Fruit fly (Drosophila melanogaster) whole organism, embryonic: ENCODE data around the gene Jon25Bi.

Experiments used
- Atf6 ChIP-seq: fragments of 200-800 bp; sonication (Bioruptor generic); IDR thresholded peaks from 2 replicates; pipeline ENCODE4 v1.3.6; 2022; ENCODE audit warnings: missing biosample characterization, missing genetic modification characterization
- CG10654 ChIP-seq: fragments of 200-800 bp; sonication (Bioruptor generic); optimal IDR thresholded peaks from 2 replicates; lab custom pipeline; 2016; ENCODE audit warnings: missing biosample characterization, missing genetic modification characterization
- CG11093 ChIP-seq: fragments of 200-800 bp; sonication (Bioruptor generic); IDR thresholded peaks from 3 replicates; pipeline ENCODE4 v1.3.6; 2022; ENCODE audit warnings: missing biosample characterization, missing genetic modification characterization
- CG12155 ChIP-seq: fragments of 200-800 bp; sonication (Bioruptor generic); optimal IDR thresholded peaks from 3 replicates; lab custom pipeline; 2016; ENCODE audit warnings: missing biosample characterization, missing genetic modification characterization
- CG13424 ChIP-seq: fragments of 200-800 bp; sonication (Bioruptor generic); optimal IDR thresholded peaks from 2 replicates; lab custom pipeline; 2019; ENCODE audit warnings: missing biosample characterization, mild to moderate bottlenecking, missing genetic modification characterization, moderate library complexity
- CG14050 ChIP-seq: fragments of 200-800 bp; sonication (Bioruptor generic); IDR thresholded peaks from 3 replicates; pipeline ENCODE4 v1.3.6; 2022; ENCODE audit warnings: missing biosample characterization, missing genetic modification characterization
- CG16863 ChIP-seq: fragments of 200-800 bp; sonication (Bioruptor generic); optimal IDR thresholded peaks from 3 replicates; lab custom pipeline; 2016; ENCODE audit warnings: missing biosample characterization, missing genetic modification characterization
- CG17359 ChIP-seq: fragments of 200-800 bp; sonication (Bioruptor generic); optimal IDR thresholded peaks from 3 replicates; lab custom pipeline; 2018; ENCODE audit warnings: missing biosample characterization, mild to moderate bottlenecking, missing genetic modification characterization, moderate library complexity
- CG17361 ChIP-seq: fragments of 200-800 bp; sonication (Bioruptor generic); IDR thresholded peaks from 3 replicates; pipeline ENCODE4 v1.3.6; 2022; ENCODE audit warnings: missing biosample characterization, missing genetic modification characterization
- CG17385 ChIP-seq: fragments of 200-800 bp; sonication (Bioruptor generic); optimal IDR thresholded peaks from 3 replicates; lab custom pipeline; 2018; ENCODE audit warnings: missing biosample characterization, mild to moderate bottlenecking, missing genetic modification characterization
- CG17829 ChIP-seq: fragments of 200-800 bp; optimal IDR thresholded peaks from 2 replicates; lab custom pipeline; 2019; ENCODE audit warnings: missing biosample characterization, mild to moderate bottlenecking, missing genetic modification characterization, moderate library complexity
- CG1792 ChIP-seq: fragments of 200-800 bp; sonication (Bioruptor generic); optimal IDR thresholded peaks from 2 replicates; lab custom pipeline; 2016; ENCODE audit warnings: missing biosample characterization, missing genetic modification characterization
- CG30020 ChIP-seq: fragments of 200-800 bp; optimal IDR thresholded peaks from 2 replicates; lab custom pipeline; 2019; ENCODE audit warnings: missing biosample characterization, mild to moderate bottlenecking, missing genetic modification characterization, moderate library complexity
- CG3995 ChIP-seq: fragments of 200-800 bp; sonication (Bioruptor generic); optimal IDR thresholded peaks from 3 replicates; lab custom pipeline; 2016; ENCODE audit warnings: missing biosample characterization, missing genetic modification characterization
- CG4617 ChIP-seq: fragments of 200-800 bp; sonication (Bioruptor generic); optimal IDR thresholded peaks from 3 replicates; lab custom pipeline; 2016; ENCODE audit warnings: missing biosample characterization, missing genetic modification characterization, borderline replicate concordance
- CG8089 ChIP-seq: fragments of 200-800 bp; sonication (Bioruptor generic); optimal IDR thresholded peaks from 3 replicates; lab custom pipeline; 2016; ENCODE audit warnings: missing biosample characterization, missing genetic modification characterization
- CG9215 ChIP-seq: fragments of 200-800 bp; sonication (Bioruptor generic); IDR thresholded peaks from 2 replicates; pipeline ENCODE4 v1.3.6; 2022; ENCODE audit warnings: missing biosample characterization, missing genetic modification characterization
- CG9932 ChIP-seq: fragments of 200-800 bp; sonication (Bioruptor generic); IDR thresholded peaks from 2 replicates; pipeline ENCODE4 v1.3.6; 2022; ENCODE audit warnings: missing biosample characterization, missing genetic modification characterization
- CTCF ChIP-seq: fragments of 200-800 bp; sonication (Bioruptor generic); optimal IDR thresholded peaks from 2 replicates; lab custom pipeline; 2017; ENCODE audit warnings: missing biosample characterization, mild to moderate bottlenecking, missing genetic modification characterization, moderate library complexity
- Dip3 ChIP-seq: fragments of 200-800 bp; sonication (Bioruptor generic); optimal IDR thresholded peaks from 3 replicates; lab custom pipeline; 2016; ENCODE audit warnings: missing biosample characterization, missing genetic modification characterization
- E2f1 ChIP-seq: fragments of 200-800 bp; sonication (Bioruptor generic); IDR thresholded peaks from 2 replicates; pipeline ENCODE4 v1.3.6; 2022; ENCODE audit warnings: missing biosample characterization, missing genetic modification characterization
- E2f2 ChIP-seq: fragments of 200-800 bp; sonication (Bioruptor generic); IDR thresholded peaks from 2 replicates; pipeline ENCODE4 v1.3.6; 2022; ENCODE audit warnings: missing biosample characterization, missing genetic modification characterization
- Elba2 ChIP-seq: fragments of 200-800 bp; sonication (Bioruptor generic); optimal IDR thresholded peaks from 3 replicates; lab custom pipeline; 2016; ENCODE audit warnings: missing biosample characterization, missing genetic modification characterization
- Ets97D ChIP-seq: fragments of 200-800 bp; sonication (Bioruptor generic); optimal IDR thresholded peaks from 3 replicates; lab custom pipeline; 2016; ENCODE audit warnings: missing biosample characterization, missing genetic modification characterization
- Gsc ChIP-seq: fragments of 200-800 bp; sonication (Bioruptor generic); IDR thresholded peaks from 2 replicates; pipeline ENCODE4 v1.3.6; 2022; ENCODE audit warnings: missing biosample characterization, missing genetic modification characterization
- Gug ChIP-seq: fragments of 200-800 bp; sonication (Bioruptor generic); IDR thresholded peaks from 4 replicates; pipeline ENCODE4 v1.3.6; 2022; ENCODE audit warnings: missing biosample characterization, missing genetic modification characterization
- HmgZ ChIP-seq: fragments of 200-800 bp; sonication (Bioruptor generic); optimal IDR thresholded peaks from 2 replicates; lab custom pipeline; 2018; ENCODE audit warnings: missing biosample characterization, mild to moderate bottlenecking, missing genetic modification characterization
- Lpt ChIP-seq: fragments of >200 bp; optimal IDR thresholded peaks from 2 replicates; lab custom pipeline; 2018; ENCODE audit warnings: missing biosample characterization, missing genetic modification characterization
- Med ChIP-seq: fragments of 200-800 bp; sonication (Bioruptor generic); peaks from one replicate; lab custom pipeline; 2016; ENCODE audit warnings: missing biosample characterization, missing genetic modification characterization, mild to moderate bottlenecking, inconsistent platforms, moderate library complexity
- NFAT ChIP-seq: fragments of 200-800 bp; sonication (Bioruptor generic); IDR thresholded peaks from 2 replicates; pipeline ENCODE4 v1.3.6; 2022; ENCODE audit warnings: missing biosample characterization, missing genetic modification characterization
- Rx ChIP-seq: fragments of 200-800 bp; sonication (Bioruptor generic); IDR thresholded peaks from 2 replicates; pipeline ENCODE4 v1.3.6; 2022; ENCODE audit warnings: missing biosample characterization, missing genetic modification characterization
- Scr ChIP-seq: fragments of 200-800 bp; sonication (Bioruptor generic); IDR thresholded peaks from 2 replicates; pipeline ENCODE4 v1.3.6; 2022; ENCODE audit warnings: missing biosample characterization, missing genetic modification characterization; ENCODE audit not compliant: partially characterized antibody
- Stat92E ChIP-seq, 3 experiments: fragments of >200 bp in 2 of 3; fragments of 200-800 bp in 1 of 3; sonication (Bioruptor generic) in 1 of 3; optimal IDR thresholded peaks; 2 replicates each; lab custom pipeline; 2017 to 2019; ENCODE audit warnings: missing biosample characterization in 3 of 3, missing genetic modification characterization in 3 of 3, mild to moderate bottlenecking in 1 of 3, moderate library complexity in 1 of 3
- Tbp ChIP-seq: fragments of >200 bp; optimal IDR thresholded peaks from 2 replicates; lab custom pipeline; 2018; ENCODE audit warnings: missing biosample characterization, missing genetic modification characterization
- Usf ChIP-seq: fragments of 200-800 bp; sonication (Bioruptor generic); optimal IDR thresholded peaks from 2 replicates; lab custom pipeline; 2017; ENCODE audit warnings: missing genotype, missing biosample characterization, missing genetic modification characterization
- bsh ChIP-seq, 2 experiments: fragments of 200-800 bp; sonication (Bioruptor generic); optimal IDR thresholded peaks; 2 replicates each; lab custom pipeline; 2017 to 2018; ENCODE audit warnings: mild to moderate bottlenecking in 2 of 2, missing biosample characterization in 2 of 2, missing genetic modification characterization in 2 of 2, moderate library complexity in 1 of 2
- caup ChIP-seq: fragments of 200-800 bp; sonication (Bioruptor generic); optimal IDR thresholded peaks from 3 replicates; lab custom pipeline; 2017; ENCODE audit warnings: missing biosample characterization, mild to moderate bottlenecking, missing genetic modification characterization, moderate library complexity; ENCODE audit not compliant: severe bottlenecking
- chif ChIP-seq, 2 experiments: fragments of 200-800 bp; sonication (Bioruptor generic); optimal IDR thresholded peaks; 3 replicates each; lab custom pipeline; 2016; ENCODE audit warnings: missing biosample characterization in 2 of 2, missing genetic modification characterization in 2 of 2
- dati ChIP-seq: fragments of 200-800 bp; sonication (Bioruptor generic); IDR thresholded peaks from 2 replicates; pipeline ENCODE4 v1.3.6; 2022; ENCODE audit warnings: missing biosample characterization, missing genetic modification characterization
- dpn ChIP-seq, 2 experiments: fragments of 200-800 bp; sonication (Bioruptor generic); optimal IDR thresholded peaks; 3 replicates each; lab custom pipeline; 2016; ENCODE audit warnings: missing biosample characterization in 2 of 2, missing genetic modification characterization in 2 of 2
- emc ChIP-seq: fragments of 200-800 bp; sonication (Bioruptor generic); optimal IDR thresholded peaks from 2 replicates; lab custom pipeline; 2016; ENCODE audit warnings: missing biosample characterization, missing genetic modification characterization
- exex ChIP-seq: fragments of 200-800 bp; sonication (Bioruptor generic); optimal IDR thresholded peaks from 4 replicates; lab custom pipeline; 2018; ENCODE audit warnings: missing biosample characterization, mild to moderate bottlenecking, missing genetic modification characterization, moderate library complexity
- ind ChIP-seq: fragments of 200-800 bp; sonication (Bioruptor generic); optimal IDR thresholded peaks from 3 replicates; lab custom pipeline; 2016; ENCODE audit warnings: missing biosample characterization, missing genetic modification characterization
- mam ChIP-seq: fragments of 200-800 bp; sonication (Bioruptor generic); optimal IDR thresholded peaks from 3 replicates; lab custom pipeline; 2016; ENCODE audit warnings: missing biosample characterization, missing genetic modification characterization
- org-1 ChIP-seq: fragments of 200-800 bp; sonication (Bioruptor generic); optimal IDR thresholded peaks from 2 replicates; lab custom pipeline; 2017; ENCODE audit warnings: missing biosample characterization, missing genetic modification characterization
- pum ChIP-seq: fragments of 200-800 bp; sonication (Bioruptor generic); optimal IDR thresholded peaks from 2 replicates; lab custom pipeline; 2016; ENCODE audit warnings: missing biosample characterization, missing genetic modification characterization
- pzg ChIP-seq: fragments of 200-800 bp; sonication (Bioruptor generic); optimal IDR thresholded peaks from 3 replicates; lab custom pipeline; 2018; ENCODE audit warnings: missing biosample characterization, mild to moderate bottlenecking, missing genetic modification characterization, moderate library complexity
- row ChIP-seq: fragments of 200-800 bp; sonication (Bioruptor generic); IDR thresholded peaks from 3 replicates; pipeline ENCODE4 v1.3.6; 2022; ENCODE audit warnings: missing biosample characterization, missing genetic modification characterization
- sima ChIP-seq: fragments of 200-800 bp; sonication (Bioruptor generic); optimal IDR thresholded peaks from 2 replicates; lab custom pipeline; 2016; ENCODE audit warnings: missing biosample characterization, missing genetic modification characterization
- sisA ChIP-seq: fragments of 200-800 bp; sonication (Bioruptor generic); IDR thresholded peaks from 2 replicates; pipeline ENCODE4 v1.3.6; 2022; ENCODE audit warnings: missing biosample characterization, missing genetic modification characterization
- z ChIP-seq: fragments of 200-800 bp; sonication (Bioruptor generic); IDR thresholded peaks from 3 replicates; pipeline ENCODE4 v1.3.6; 2022; ENCODE audit warnings: missing biosample characterization, missing genetic modification characterization
- zfh1 ChIP-seq: fragments of 200-800 bp; sonication (Bioruptor generic); IDR thresholded peaks from 3 replicates; pipeline ENCODE4 v1.3.6; 2022; ENCODE audit warnings: missing biosample characterization, missing genetic modification characterization
- zfh2 ChIP-seq: fragments of 200-800 bp; sonication (Bioruptor generic); optimal IDR thresholded peaks from 2 replicates; lab custom pipeline; 2016; ENCODE audit warnings: missing biosample characterization, missing genetic modification characterization

Jon25Bi gene

DNA sequence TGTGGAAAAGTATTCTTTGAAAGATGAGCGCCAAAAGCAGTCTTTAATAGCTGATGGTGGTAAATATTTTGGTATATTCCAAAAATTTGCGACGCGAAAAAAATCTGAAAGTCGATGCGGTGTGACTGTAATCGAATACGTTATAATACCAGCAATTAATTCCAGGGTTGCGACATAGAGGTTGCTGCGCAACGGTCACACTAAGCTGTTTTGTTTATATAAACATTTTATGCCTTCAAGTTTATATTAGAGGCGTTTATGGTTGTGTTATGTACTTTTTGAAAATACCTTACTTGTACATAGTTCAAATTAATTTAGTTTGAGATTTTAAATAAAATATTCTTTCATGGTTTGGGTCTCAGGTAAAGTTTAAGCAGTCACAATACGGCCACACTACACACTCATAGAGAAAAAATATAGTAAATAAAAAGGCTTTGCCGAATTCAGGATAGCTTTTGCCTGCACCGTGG, 16.4 kb upstream of the Jon25Bi start, which contains the start of gene CG14043 (continued):
- TF ChIP-seq chif (GFP tag; optimal IDR thresholded peaks at IDR 0.05; lab: Kevin White, UChicago) (peak in 1 of 2 experiments; percentile 33), Atf6 (GFP tag; lab: Robert Waterston, UW) (no peak), CG9215 (GFP tag; lab: Robert Waterston, UW) (no peak), Rx (GFP tag; lab: Robert Waterston, UW) (no peak), caup (GFP tag; lab: Kevin White, UChicago) (no peak), pzg (peak; percentile 94), Lpt (GFP tag; lab: Kevin White, UChicago) (no peak), CG1792 (GFP tag; lab: Kevin White, UChicago) (no peak), Stat92E (GFP tag; optimal IDR thresholded peaks at IDR 0.05; lab: Kevin White, UChicago) (no peak), CG11093 (GFP tag; lab: Robert Waterston, UW) (no peak), CG12155 (peak; percentile 19), sima (no peak), emc (GFP tag; lab: Kevin White, UChicago) (no peak), HmgZ (tag; lab: Kevin White, UChicago) (peak; percentile 50), CG17829 (tag; lab: Kevin White, UChicago) (peak; percentile 51), Elba2 (no peak), E2f2 (GFP tag; lab: Robert Waterston, UW) (peak; percentile 83), sisA (GFP tag; lab: Robert Waterston, UW) (no peak), Med (GFP tag; lab: Kevin White, UChicago) (peak; percentile 73), CG9932 (GFP tag; lab: Robert Waterston, UW) (peak; percentile 37; the same call in 1 of the 2 replicates), CG14050 (GFP tag; lab: Robert Waterston, UW) (no peak), CG13424 (tag; lab: Kevin White, UChicago) (peak; percentile 42), CG4617 (GFP tag; lab: Kevin White, UChicago) (peak; percentile 92), bsh (GFP tag; optimal IDR thresholded peaks at IDR 0.05; lab: Kevin White, UChicago) (no peak), CG3995 (peak; percentile 0), zfh1 (no peak), CG17361 (GFP tag; lab: Robert Waterston, UW) (peak; percentile 8; the same call in 1 of the 3 replicates), Dip3 (peak; percentile 32), exex (no peak), CG17359 (tag; lab: Kevin White, UChicago) (peak; percentile 10), CG17385 (GFP tag; lab: Kevin White, UChicago) (no peak), NFAT (GFP tag; lab: Robert Waterston, UW) (no peak), mam (GFP tag; lab: Kevin White, UChicago) (peak; percentile 36), CG30020 (tag; lab: Kevin White, UChicago) (peak; percentile 44), Usf (no peak), row (GFP tag; lab: Robert Waterston, UW) (peak; percentile 55), Gug (GFP tag; lab: Robert Waterston, UW) (no peak), org-1 (GFP tag; lab: Kevin White, UChicago) (no peak), Tbp (GFP tag; lab: Kevin White, UChicago) (no peak), Scr (GFP tag; lab: Robert Waterston, UW) (0 out of 2 replicates have a peak, but pooled peaks have one; percentile 28), z (GFP tag; lab: Robert Waterston, UW) (no peak), pum (GFP tag; lab: Kevin White, UChicago) (peak; percentile 22), zfh2 (GFP tag; lab: Kevin White, UChicago) (no peak), Ets97D (GFP tag; lab: Kevin White, UChicago) (peak; percentile 81), CG8089 (GFP tag; lab: Kevin White, UChicago) (no peak), CG10654 (GFP tag; lab: Kevin White, UChicago) (no peak), dpn (GFP tag; optimal IDR thresholded peaks at IDR 0.05; lab: Kevin White, UChicago) (peak in 1 of 2 experiments; percentile 38), dati (no peak), E2f1 (GFP tag; lab: Robert Waterston, UW) (no peak), CTCF (peak; percentile 17), ind (GFP tag; lab: Kevin White, UChicago) (no peak), Gsc (GFP tag; lab: Robert Waterston, UW) (no peak), CG16863 (no peak)
